Fruit fly (Drosophila melanogaster) whole organism, prepupa: ENCODE data around the gene PGAP1.

Experiments
- Blimp-1 ChIP-seq: fragments of 200-800 bp; sonication (Bioruptor generic); optimal IDR thresholded peaks from 3 replicates; lab custom pipeline; 2017; ENCODE audit warnings: missing biosample characterization, missing genetic modification characterization, mild to moderate bottlenecking, moderate library complexity, missing genetic modification reagents
- CG10669 ChIP-seq: fragments of 200-800 bp; sonication (Bioruptor generic); optimal IDR thresholded peaks from 3 replicates; lab custom pipeline; 2018; ENCODE audit warnings: missing biosample characterization, mild to moderate bottlenecking, missing genetic modification characterization, moderate library complexity
- CG11294 ChIP-seq: fragments of 200-800 bp; sonication (Bioruptor generic); IDR thresholded peaks from 2 replicates; pipeline ENCODE4 v1.3.6; 2022; ENCODE audit warnings: missing biosample characterization, missing genetic modification characterization
- CG11902 ChIP-seq: fragments of 200-800 bp; sonication (Bioruptor generic); optimal IDR thresholded peaks from 3 replicates; lab custom pipeline; 2016; ENCODE audit warnings: missing biosample characterization, missing genetic modification characterization
- CG15336 ChIP-seq: fragments of 200-800 bp; sonication (Bioruptor generic); IDR thresholded peaks from 2 replicates; pipeline ENCODE4 v1.3.6; 2022; ENCODE audit warnings: missing biosample characterization, missing genetic modification characterization
- CG1621 ChIP-seq: fragments of 200-800 bp; sonication (Bioruptor generic); optimal IDR thresholded peaks from 3 replicates; lab custom pipeline; 2018; ENCODE audit warnings: missing biosample characterization, mild to moderate bottlenecking, missing genetic modification characterization
- CG3032 ChIP-seq: fragments of 200-800 bp; optimal IDR thresholded peaks from 2 replicates; lab custom pipeline; 2019; ENCODE audit warnings: missing biosample characterization, mild to moderate bottlenecking, missing genetic modification characterization, moderate library complexity
- CG31627 ChIP-seq: fragments of 200-800 bp; sonication (Bioruptor generic); optimal IDR thresholded peaks from 3 replicates; lab custom pipeline; 2016; ENCODE audit warnings: missing biosample characterization, missing genetic modification characterization
- CG32006 ChIP-seq: fragments of 200-800 bp; sonication (Bioruptor generic); optimal IDR thresholded peaks from 3 replicates; lab custom pipeline; 2017; ENCODE audit warnings: missing biosample characterization, mild to moderate bottlenecking, missing genetic modification characterization
- CG34406 ChIP-seq: fragments of 200-800 bp; sonication (Bioruptor generic); optimal IDR thresholded peaks from 3 replicates; lab custom pipeline; 2016; ENCODE audit warnings: missing biosample characterization, missing genetic modification characterization
- CG3919 ChIP-seq: fragments of 200-800 bp; sonication (Bioruptor generic); optimal IDR thresholded peaks from 3 replicates; lab custom pipeline; 2016; ENCODE audit warnings: missing biosample characterization, missing genetic modification characterization
- CG4318 ChIP-seq: fragments of 200-800 bp; sonication (Bioruptor generic); optimal IDR thresholded peaks from 3 replicates; lab custom pipeline; 2017; ENCODE audit warnings: missing biosample characterization, mild to moderate bottlenecking, missing genetic modification characterization
- CG6163 ChIP-seq: fragments of 200-800 bp; sonication (Bioruptor generic); IDR thresholded peaks from 3 replicates; pipeline ENCODE4 v1.3.6; 2022; ENCODE audit warnings: missing biosample characterization, missing genetic modification characterization
- CG6808 ChIP-seq: fragments of 200-800 bp; sonication (Bioruptor generic); optimal IDR thresholded peaks from 3 replicates; lab custom pipeline; 2017; ENCODE audit warnings: missing biosample characterization, missing genetic modification characterization, mild to moderate bottlenecking, moderate library complexity, missing genetic modification reagents
- CG6854 ChIP-seq: fragments of 200-800 bp; sonication (Bioruptor generic); optimal IDR thresholded peaks from 2 replicates; lab custom pipeline; 2017; ENCODE audit warnings: missing biosample characterization, mild to moderate bottlenecking, missing genetic modification characterization
- CG7368 ChIP-seq: fragments of 200-800 bp; sonication (Bioruptor generic); optimal IDR thresholded peaks from 3 replicates; lab custom pipeline; 2016; ENCODE audit warnings: missing biosample characterization, missing genetic modification characterization
- CG8319 ChIP-seq: fragments of 200-800 bp; sonication (Bioruptor generic); optimal IDR thresholded peaks from 3 replicates; lab custom pipeline; 2016; ENCODE audit warnings: missing biosample characterization, missing genetic modification characterization
- CG8632 ChIP-seq: fragments of 200-800 bp; sonication (Bioruptor generic); optimal IDR thresholded peaks from 3 replicates; lab custom pipeline; 2016; ENCODE audit warnings: missing biosample characterization, missing genetic modification characterization
- CG9139 ChIP-seq: fragments of 200-800 bp; sonication (Bioruptor generic); optimal IDR thresholded peaks from 3 replicates; lab custom pipeline; 2017; ENCODE audit warnings: missing biosample characterization, mild to moderate bottlenecking, missing genetic modification characterization
- Eip75B ChIP-seq: fragments of 200-800 bp; sonication (Bioruptor generic); optimal IDR thresholded peaks from 3 replicates; lab custom pipeline; 2016; ENCODE audit warnings: missing biosample characterization, missing genetic modification characterization
- Eip78C ChIP-seq: fragments of 200-800 bp; sonication (Bioruptor generic); peaks from one replicate; lab custom pipeline; 2016; ENCODE audit warnings: missing biosample characterization, missing genetic modification characterization
- Eip93F ChIP-seq: fragments of 200-800 bp; sonication (Bioruptor generic); optimal IDR thresholded peaks from 2 replicates; lab custom pipeline; 2016; ENCODE audit warnings: missing biosample characterization, mild to moderate bottlenecking, missing genetic modification characterization
- Ets21C ChIP-seq: fragments of 200-800 bp; sonication (Bioruptor generic); optimal IDR thresholded peaks from 3 replicates; lab custom pipeline; 2016; ENCODE audit warnings: missing biosample characterization, missing genetic modification characterization
- Ets96B ChIP-seq: fragments of 200-800 bp; optimal IDR thresholded peaks from 2 replicates; lab custom pipeline; 2019; ENCODE audit warnings: missing biosample characterization, mild to moderate bottlenecking, missing genetic modification characterization, moderate library complexity
- Hr4 ChIP-seq: fragments of 200-800 bp; sonication (Bioruptor generic); optimal IDR thresholded peaks from 3 replicates; lab custom pipeline; 2016; ENCODE audit warnings: missing biosample characterization, missing genetic modification characterization
- Lpt ChIP-seq: fragments of 200-800 bp; sonication (Bioruptor generic); optimal IDR thresholded peaks from 3 replicates; lab custom pipeline; 2016; ENCODE audit warnings: missing biosample characterization, missing genetic modification characterization
- Met ChIP-seq: fragments of 200-800 bp; sonication (Bioruptor generic); optimal IDR thresholded peaks from 3 replicates; lab custom pipeline; 2016; ENCODE audit warnings: missing biosample characterization, missing genetic modification characterization
- OdsH ChIP-seq: fragments of 200-800 bp; sonication (Bioruptor generic); optimal IDR thresholded peaks from 3 replicates; lab custom pipeline; 2016; ENCODE audit warnings: missing biosample characterization, missing genetic modification characterization
- Smox ChIP-seq: fragments of 200-800 bp; sonication (Bioruptor generic); optimal IDR thresholded peaks from 3 replicates; lab custom pipeline; 2016; ENCODE audit warnings: missing biosample characterization, missing genetic modification characterization
- Sox102F ChIP-seq: fragments of 200-800 bp; sonication (Bioruptor generic); optimal IDR thresholded peaks from 2 replicates; lab custom pipeline; 2016; ENCODE audit warnings: missing biosample characterization, mild to moderate bottlenecking, missing genetic modification characterization
- Sox14 ChIP-seq: fragments of 200-800 bp; sonication (Bioruptor generic); optimal IDR thresholded peaks from 3 replicates; lab custom pipeline; 2016; ENCODE audit warnings: missing biosample characterization, missing genetic modification characterization
- Sox15 ChIP-seq: fragments of 200-800 bp; sonication (Bioruptor generic); optimal IDR thresholded peaks from 3 replicates; lab custom pipeline; 2016; ENCODE audit warnings: missing biosample characterization, missing genetic modification characterization
- achi ChIP-seq: fragments of 200-800 bp; sonication (Bioruptor generic); optimal IDR thresholded peaks from 3 replicates; lab custom pipeline; 2016; ENCODE audit warnings: missing biosample characterization, missing genetic modification characterization
- dac ChIP-seq: fragments of 200-800 bp; sonication (Bioruptor generic); optimal IDR thresholded peaks from 2 replicates; lab custom pipeline; 2017; ENCODE audit warnings: missing biosample characterization, mild to moderate bottlenecking, missing genetic modification characterization
- esn ChIP-seq: fragments of 200-800 bp; sonication (Bioruptor generic); optimal IDR thresholded peaks from 2 replicates; lab custom pipeline; 2016; ENCODE audit warnings: missing biosample characterization, mild to moderate bottlenecking, missing genetic modification characterization, moderate library complexity
- fd59A ChIP-seq: fragments of 200-800 bp; sonication (Bioruptor generic); optimal IDR thresholded peaks from 2 replicates; lab custom pipeline; 2017; ENCODE audit warnings: missing biosample characterization, mild to moderate bottlenecking, missing genetic modification characterization, missing genetic modification reagents
- fd85E ChIP-seq: fragments of 200-800 bp; sonication (Bioruptor generic); optimal IDR thresholded peaks from 3 replicates; lab custom pipeline; 2016; ENCODE audit warnings: missing biosample characterization, missing genetic modification characterization
- pdm3 ChIP-seq: fragments of 200-800 bp; sonication (Bioruptor generic); optimal IDR thresholded peaks from 3 replicates; lab custom pipeline; 2016; ENCODE audit warnings: missing biosample characterization, missing genetic modification characterization
- salr ChIP-seq, 2 experiments: fragments of 200-800 bp; sonication (Bioruptor generic); optimal IDR thresholded peaks; 3 replicates each; lab custom pipeline; 2016 to 2018; ENCODE audit warnings: missing biosample characterization in 2 of 2, missing genetic modification characterization in 2 of 2, mild to moderate bottlenecking in 1 of 2
- spab ChIP-seq: fragments of 200-800 bp; sonication (Bioruptor generic); optimal IDR thresholded peaks from 2 replicates; lab custom pipeline; 2017; ENCODE audit warnings: missing biosample characterization, mild to moderate bottlenecking, missing genetic modification characterization, missing genetic modification reagents
- ss ChIP-seq, 2 experiments: fragments of 200-800 bp; sonication (Bioruptor generic); optimal IDR thresholded peaks; 2 replicates in 1 of 2; 3 replicates in 1 of 2; lab custom pipeline; 2017 to 2018; ENCODE audit warnings: mild to moderate bottlenecking in 2 of 2, missing biosample characterization in 2 of 2, missing genetic modification characterization in 2 of 2, moderate library complexity in 1 of 2
- svp ChIP-seq: fragments of 200-800 bp; sonication (Bioruptor generic); peaks from one replicate; lab custom pipeline; 2016; ENCODE audit warnings: missing biosample characterization, missing genetic modification characterization
- topi ChIP-seq: fragments of 200-800 bp; sonication (Bioruptor generic); optimal IDR thresholded peaks from 3 replicates; lab custom pipeline; 2016; ENCODE audit warnings: missing biosample characterization, missing genetic modification characterization
- vri ChIP-seq: fragments of 200-800 bp; sonication (Bioruptor generic); optimal IDR thresholded peaks from 3 replicates; lab custom pipeline; 2016; ENCODE audit warnings: missing biosample characterization, mild to moderate bottlenecking, missing genetic modification characterization

The PGAP1 gene

dm6 chrX:5724744-5725185 lies 35.5 kb upstream of the PGAP1 start (continued):
- TF ChIP-seq Sox14 (GFP tag; lab: Kevin White, UChicago) (peak; percentile 89), salr (GFP tag; optimal IDR thresholded peaks at IDR 0.05; lab: Kevin White, UChicago) (peak; percentile 72 to 89), Lpt (GFP tag; lab: Kevin White, UChicago) (peak; percentile 91), CG10669 (GFP tag; lab: Kevin White, UChicago) (peak; percentile 80), OdsH (peak; percentile 90), fd85E (GFP tag; lab: Kevin White, UChicago) (peak; percentile 34), vri (GFP tag; lab: Kevin White, UChicago) (peak; percentile 43), CG9139 (GFP tag; lab: Kevin White, UChicago) (no peak), Ets96B (tag; lab: Kevin White, UChicago) (peak; percentile 78), CG31627 (peak; percentile 63), spab (GFP tag; lab: Kevin White, UChicago) (peak; percentile 68), Blimp-1 (GFP tag; lab: Kevin White, UChicago) (no peak), pdm3 (peak; percentile 90), CG7368 (GFP tag; lab: Kevin White, UChicago) (peak; percentile 85), Sox15 (peak; percentile 73), CG11294 (GFP tag; lab: Robert Waterston, UW) (peak; percentile 84), Smox (GFP tag; lab: Kevin White, UChicago) (peak; percentile 55), Hr4 (peak; percentile 94), topi (GFP tag; lab: Kevin White, UChicago) (peak; percentile 78), CG11902 (GFP tag; lab: Kevin White, UChicago) (peak; percentile 59), CG1621 (tag; lab: Kevin White, UChicago) (peak; percentile 73), CG8319 (peak; percentile 68), dac (GFP tag; lab: Kevin White, UChicago) (peak; percentile 88), CG8632 (GFP tag; lab: Kevin White, UChicago) (peak; percentile 77), ss (GFP tag; optimal IDR thresholded peaks at IDR 0.05; lab: Kevin White, UChicago) (peak; percentile 27 to 62), CG3032 (peak; percentile 87), Met (GFP tag; lab: Kevin White, UChicago) (peak; percentile 65)

dm6 chrX:5724151-5724699 lies 35.0 kb upstream of the PGAP1 start:
- TF ChIP-seq CG6808 (GFP tag; lab: Kevin White, UChicago) (peak; percentile 52), Blimp-1 (GFP tag; lab: Kevin White, UChicago) (peak; percentile 31), ss (GFP tag; optimal IDR thresholded peaks at IDR 0.05; lab: Kevin White, UChicago) (peak in 1 of 2 experiments; percentile 57), CG9139 (GFP tag; lab: Kevin White, UChicago) (no peak), CG1621 (tag; lab: Kevin White, UChicago) (peak; percentile 77)

- TF ChIP-seq vri (GFP tag; lab: Kevin White, UChicago) (no peak), Eip78C (GFP tag; lab: Kevin White, UChicago) (peak; percentile 55), svp (GFP tag; lab: Kevin White, UChicago) (peak; percentile 97), fd59A (GFP tag; lab: Kevin White, UChicago) (no peak)
Measured at dm6 chrX:5723577-5723976, 34.3 kb upstream of the PGAP1 start.

DNA sequence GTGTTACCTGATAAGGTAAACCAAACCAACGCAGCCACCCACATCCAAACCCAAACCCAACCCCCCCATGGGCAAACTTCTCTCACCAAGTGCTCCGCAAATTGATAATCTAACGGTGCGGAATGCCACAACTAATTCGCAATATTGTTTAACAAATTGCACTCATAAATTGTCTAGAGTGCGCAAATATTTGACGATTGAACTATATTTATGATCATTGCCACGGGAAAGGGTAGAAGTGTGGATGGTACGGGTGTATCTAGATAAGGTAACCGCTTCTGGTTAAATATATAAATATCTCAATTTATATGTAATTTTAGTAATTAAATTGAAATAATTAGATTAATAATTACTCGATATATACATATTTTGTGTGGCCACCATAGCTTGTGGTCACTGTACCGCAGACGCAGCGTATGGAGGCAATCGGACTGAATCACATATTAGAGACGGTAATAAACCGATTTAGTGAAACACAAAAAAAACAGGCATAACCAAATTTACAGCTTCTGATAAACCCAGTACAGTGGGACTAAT lies 29.3 kb upstream of the PGAP1 start:
- no peak for TF ChIP-seq Smox (GFP tag; lab: Kevin White, UChicago)
- TF ChIP-seq Eip93F (GFP tag; lab: Kevin White, UChicago) = no peak
- no peak for TF ChIP-seq CG7368 (GFP tag; lab: Kevin White, UChicago)
- TF ChIP-seq fd59A (GFP tag; lab: Kevin White, UChicago) = no peak
- TF ChIP-seq esn (GFP tag; lab: Kevin White, UChicago) = peak; percentile 22
- no peak for TF ChIP-seq Ets96B (tag; lab: Kevin White, UChicago)
- peak; percentile 16 for TF ChIP-seq achi
- TF ChIP-seq CG32006 (GFP tag; lab: Kevin White, UChicago) = peak; percentile 33
- TF ChIP-seq Sox102F (GFP tag; lab: Kevin White, UChicago) = peak; percentile 9
- no peak for TF ChIP-seq CG6808 (GFP tag; lab: Kevin White, UChicago)
- TF ChIP-seq CG6163 (GFP tag; lab: Robert Waterston, UW) = peak; percentile 55; the same call in 2 of the 3 replicates
- TF ChIP-seq CG6854 = no peak
- peak; percentile 28 for TF ChIP-seq CG34406
- no peak for TF ChIP-seq CG8632 (GFP tag; lab: Kevin White, UChicago)
- TF ChIP-seq Eip75B = no peak
- TF ChIP-seq Ets21C (GFP tag; lab: Kevin White, UChicago) = no peak
- TF ChIP-seq Eip78C (GFP tag; lab: Kevin White, UChicago) = peak; percentile 76
- TF ChIP-seq CG15336 = peak; percentile 67
- TF ChIP-seq CG10669 (GFP tag; lab: Kevin White, UChicago) = no peak
- TF ChIP-seq CG4318 (GFP tag; lab: Kevin White, UChicago) = no peak
- peak; percentile 18 for TF ChIP-seq CG3919 (GFP tag; lab: Kevin White, UChicago)
